Worm (Caenorhabditis elegans): ENCODE results near the gene F26G1.11.

F26G1.11 gene

ce11 chrII:4736585-4736984 is 40.4 kb upstream of the F26G1.11 start:
- TF ChIP-seq ama-1 (optimal IDR thresholded peaks at IDR 0.05), result no peak
- TF ChIP-seq npax-4 (tag; optimal IDR thresholded peaks at IDR 0.05), result no peak
- no peak for TF ChIP-seq ceh-9 (tag; optimal IDR thresholded peaks at IDR 0.05)
- no peak for TF ChIP-seq pag-3 (tag; optimal IDR thresholded peaks at IDR 0.05; ENCODE audit: borderline replicate concordance)
- no peak for TF ChIP-seq rnt-1 (tag; optimal IDR thresholded peaks at IDR 0.05)
- no peak for TF ChIP-seq fkh-6 (tag; optimal IDR thresholded peaks at IDR 0.05)
- no peak for TF ChIP-seq ceh-45 (GFP tag; IDR thresholded peaks at IDR 0.05)
- TF ChIP-seq pax-1 (tag; optimal IDR thresholded peaks at IDR 0.05), result no peak
- no peak for TF ChIP-seq hlh-15 (tag; optimal IDR thresholded peaks at IDR 0.05)

ce11 chrII:4737348-4737747 is 39.6 kb upstream of the F26G1.11 start, which contains the start of gene ctsa-1.1:
Gene ctsa-1.1, plus strand, starts transcription at chrII:4737648.
- TF ChIP-seq ceh-45 (GFP tag; IDR thresholded peaks at IDR 0.05) (no peak), F13H6.1 (tag; optimal IDR thresholded peaks at IDR 0.05) (no peak), hlh-15 (tag; optimal IDR thresholded peaks at IDR 0.05) (no peak), ceh-19 (GFP tag; optimal IDR thresholded peaks at IDR 0.05) (no peak), hlh-6 (tag; optimal IDR thresholded peaks at IDR 0.05) (no peak), zip-5 (tag; optimal IDR thresholded peaks at IDR 0.05) (no peak), unc-55 (GFP tag; optimal IDR thresholded peaks at IDR 0.05) (no peak), ahr-1 (tag; optimal IDR thresholded peaks at IDR 0.05) (no peak), pag-3 (tag; optimal IDR thresholded peaks at IDR 0.05; ENCODE audit: borderline replicate concordance) (no peak), fkh-10 (GFP tag; optimal IDR thresholded peaks at IDR 0.05) (no peak), ceh-14 (tag; optimal IDR thresholded peaks at IDR 0.05) (no peak), T23F11.4 (GFP tag; optimal IDR thresholded peaks at IDR 0.05) (no peak), eyg-1 (tag; optimal IDR thresholded peaks at IDR 0.05) (no peak), che-1 (tag; optimal IDR thresholded peaks at IDR 0.05) (no peak), lim-6 (tag; optimal IDR thresholded peaks at IDR 0.05) (no peak), ztf-16 (tag; optimal IDR thresholded peaks at IDR 0.05) (no peak), elt-4 (tag; optimal IDR thresholded peaks at IDR 0.05) (no peak)

ce11 chrII:4739984-4740462 is 36.9 kb upstream of the F26G1.11 start, which contains the start of gene eas-1:
Gene eas-1, plus strand, starts transcription at chrII:4740412.
- TF ChIP-seq F13H6.1 (tag; optimal IDR thresholded peaks at IDR 0.05), result peak; percentile 54
- TF ChIP-seq ceh-14 (tag; optimal IDR thresholded peaks at IDR 0.05), result peak; percentile 65
- TF ChIP-seq hlh-30 (tag; optimal IDR thresholded peaks at IDR 0.05; ENCODE audit: insufficient read depth), result peak; percentile 83
- TF ChIP-seq ceh-9 (tag; optimal IDR thresholded peaks at IDR 0.05), result no peak
- TF ChIP-seq syd-9 (tag; optimal IDR thresholded peaks at IDR 0.05), result no peak
- no peak for TF ChIP-seq hlh-6 (tag; optimal IDR thresholded peaks at IDR 0.05)
- peak; percentile 48 for TF ChIP-seq nfya-1 (tag; optimal IDR thresholded peaks at IDR 0.05)
- no peak for TF ChIP-seq fkh-10 (GFP tag; optimal IDR thresholded peaks at IDR 0.05)
- no peak for TF ChIP-seq ceh-30 (tag; optimal IDR thresholded peaks at IDR 0.05)
- TF ChIP-seq ceh-31 (tag; optimal IDR thresholded peaks at IDR 0.05), result peak; percentile 96
- TF ChIP-seq pax-1 (tag; optimal IDR thresholded peaks at IDR 0.05), result peak; percentile 8
- peak; percentile 74 for TF ChIP-seq zip-5 (tag; optimal IDR thresholded peaks at IDR 0.05)
- no peak for TF ChIP-seq K02D7.2 (tag; optimal IDR thresholded peaks at IDR 0.05)
- TF ChIP-seq tbx-2 (tag; optimal IDR thresholded peaks at IDR 0.05), result peak; percentile 89
- peak; percentile 91 for TF ChIP-seq rnt-1 (tag; optimal IDR thresholded peaks at IDR 0.05)
- no peak for TF ChIP-seq sox-4 (tag; optimal IDR thresholded peaks at IDR 0.05)
- peak; percentile 19 for TF ChIP-seq madf-2 (tag; optimal IDR thresholded peaks at IDR 0.05)
- TF ChIP-seq hlh-8 (tag; optimal IDR thresholded peaks at IDR 0.05), result peak; percentile 88
- TF ChIP-seq lin-11 (tag; optimal IDR thresholded peaks at IDR 0.05), result no peak
- peak; percentile 59 for TF ChIP-seq lim-6 (tag; optimal IDR thresholded peaks at IDR 0.05)
- TF ChIP-seq C08G9.2 (tag; optimal IDR thresholded peaks at IDR 0.05), result peak; percentile 98
- TF ChIP-seq ceh-2 (tag; optimal IDR thresholded peaks at IDR 0.05), result peak; percentile 89
- TF ChIP-seq ceh-34 (tag; optimal IDR thresholded peaks at IDR 0.05), result peak; percentile 24
- TF ChIP-seq ref-2 (tag; optimal IDR thresholded peaks at IDR 0.05), result peak; percentile 86
- TF ChIP-seq ets-4 (tag; optimal IDR thresholded peaks at IDR 0.05), result peak; percentile 86
- TF ChIP-seq eyg-1 (tag; optimal IDR thresholded peaks at IDR 0.05), result peak; percentile 64
- no peak for TF ChIP-seq ceh-45 (GFP tag; IDR thresholded peaks at IDR 0.05)
- peak; percentile 1 for TF ChIP-seq sdc-2 (tag; optimal IDR thresholded peaks at IDR 0.05)
- TF ChIP-seq unc-3 (GFP tag; conservative IDR thresholded peaks at IDR 0.05), result no peak
- peak; percentile 21 for TF ChIP-seq unc-3 (tag; optimal IDR thresholded peaks at IDR 0.05)
- peak; percentile 5 for TF ChIP-seq unc-86 (tag; optimal IDR thresholded peaks at IDR 0.05)
- peak; percentile 34 for TF ChIP-seq ceh-6 (GFP tag; optimal IDR thresholded peaks at IDR 0.05)
- TF ChIP-seq tbx-7 (tag; optimal IDR thresholded peaks at IDR 0.05), result peak; percentile 93
- TF ChIP-seq dve-1 (tag; optimal IDR thresholded peaks at IDR 0.05), result no peak
- peak; percentile 9 for TF ChIP-seq ttx-3 (tag; optimal IDR thresholded peaks at IDR 0.05)
- TF ChIP-seq unc-42 (tag; optimal IDR thresholded peaks at IDR 0.05), result peak; percentile 50
- peak; percentile 46 for TF ChIP-seq pqm-1 (tag; optimal IDR thresholded peaks at IDR 0.05)

Measured in whole organism, late embryonic.